Fruit fly (Drosophila melanogaster) whole organism, embryonic: Measurements from ENCODE around the gene Svil.
A peak's percentile ranks its signal among the peaks of the same experiment; 100 is the strongest.

Source experiments
- Abd-B ChIP-seq: fragments of 200-800 bp; sonication (Bioruptor generic); optimal IDR thresholded peaks from 2 replicates; lab custom pipeline; 2018; ENCODE audit warnings: missing biosample characterization, mild to moderate bottlenecking, missing genetic modification characterization, moderate library complexity
- Bteb2 ChIP-seq: fragments of 200-800 bp; sonication (Bioruptor generic); optimal IDR thresholded peaks from 2 replicates; lab custom pipeline; 2016; ENCODE audit warnings: missing biosample characterization, missing genetic modification characterization
- CG10274 ChIP-seq: fragments of 200-800 bp; sonication (Bioruptor generic); optimal IDR thresholded peaks from 3 replicates; lab custom pipeline; 2017; ENCODE audit warnings: missing biosample characterization, mild to moderate bottlenecking, missing genetic modification characterization
- CG10654 ChIP-seq: fragments of 200-800 bp; sonication (Bioruptor generic); optimal IDR thresholded peaks from 2 replicates; lab custom pipeline; 2016; ENCODE audit warnings: missing biosample characterization, missing genetic modification characterization
- CG10979 ChIP-seq: fragments of 200-800 bp; sonication (Bioruptor generic); optimal IDR thresholded peaks from 2 replicates; lab custom pipeline; 2018; ENCODE audit warnings: missing biosample characterization, mild to moderate bottlenecking, missing genetic modification characterization, moderate library complexity
- CG12155 ChIP-seq: fragments of 200-800 bp; sonication (Bioruptor generic); optimal IDR thresholded peaks from 3 replicates; lab custom pipeline; 2016; ENCODE audit warnings: missing biosample characterization, missing genetic modification characterization
- CG14667 ChIP-seq: fragments of 200-800 bp; sonication (Bioruptor generic); IDR thresholded peaks from 2 replicates; pipeline ENCODE4 v1.3.6; 2022; ENCODE audit warnings: missing biosample characterization, missing genetic modification characterization
- CG16863 ChIP-seq: fragments of 200-800 bp; sonication (Bioruptor generic); optimal IDR thresholded peaks from 3 replicates; lab custom pipeline; 2016; ENCODE audit warnings: missing biosample characterization, missing genetic modification characterization
- CG18262 ChIP-seq: fragments of 200-800 bp; optimal IDR thresholded peaks from 3 replicates; lab custom pipeline; 2019; ENCODE audit warnings: missing biosample characterization, mild to moderate bottlenecking, missing genetic modification characterization, moderate library complexity
- CG2889 ChIP-seq: fragments of 200-800 bp; sonication (Bioruptor generic); IDR thresholded peaks from 3 replicates; pipeline ENCODE4 v1.3.6; 2022; ENCODE audit warnings: missing biosample characterization, missing genetic modification characterization
- CG32532 ChIP-seq: fragments of 200-800 bp; sonication (Bioruptor generic); IDR thresholded peaks from 2 replicates; pipeline ENCODE4 v1.3.6; 2022; ENCODE audit warnings: missing biosample characterization, missing genetic modification characterization
- CG42726 ChIP-seq: fragments of 200-800 bp; sonication (Bioruptor generic); IDR thresholded peaks from 2 replicates; pipeline ENCODE4 v1.3.6; 2022; ENCODE audit warnings: missing biosample characterization, missing genetic modification characterization; ENCODE audit not compliant: partially characterized antibody
- CG4404 ChIP-seq: fragments of 200-800 bp; sonication (Bioruptor generic); IDR thresholded peaks from 2 replicates; pipeline ENCODE4 v1.3.6; 2022; ENCODE audit warnings: missing biosample characterization, missing genetic modification characterization
- CG6272 ChIP-seq: fragments of 200-800 bp; sonication (Bioruptor generic); IDR thresholded peaks from 2 replicates; pipeline ENCODE4 v1.3.6; 2022; ENCODE audit warnings: missing biosample characterization, missing genetic modification characterization
- CG7745 ChIP-seq: fragments of 200-800 bp; sonication (Bioruptor generic); optimal IDR thresholded peaks from 2 replicates; lab custom pipeline; 2018; ENCODE audit warnings: missing biosample characterization, mild to moderate bottlenecking, missing genetic modification characterization, moderate library complexity
- D19B ChIP-seq: fragments of 200-800 bp; sonication (Bioruptor generic); optimal IDR thresholded peaks from 2 replicates; lab custom pipeline; 2017; ENCODE audit warnings: missing biosample characterization, mild to moderate bottlenecking, missing genetic modification characterization
- Dbx ChIP-seq: fragments of 200-800 bp; sonication (Bioruptor generic); IDR thresholded peaks from 3 replicates; pipeline ENCODE4 v1.3.6; 2022; ENCODE audit warnings: missing biosample characterization, missing genetic modification characterization
- Dip2 ChIP-seq: fragments of 200-800 bp; sonication (Bioruptor generic); IDR thresholded peaks from 2 replicates; pipeline ENCODE4 v1.3.6; 2022; ENCODE audit warnings: missing biosample characterization, missing genetic modification characterization
- Doc2 ChIP-seq: fragments of 200-800 bp; sonication (Bioruptor generic); IDR thresholded peaks from 2 replicates; pipeline ENCODE4 v1.3.6; 2022; ENCODE audit warnings: missing biosample characterization, missing genetic modification characterization
- Doc3 ChIP-seq: fragments of 200-800 bp; sonication (Bioruptor generic); IDR thresholded peaks from 3 replicates; pipeline ENCODE4 v1.3.6; 2022; ENCODE audit warnings: missing biosample characterization, missing genetic modification characterization; ENCODE audit not compliant: partially characterized antibody
- GATAe ChIP-seq: fragments of 200-800 bp; sonication (Bioruptor generic); conservative IDR thresholded peaks from 2 replicates; pipeline ENCODE4 v1.3.6; 2022; ENCODE audit warnings: missing biosample characterization, missing genetic modification characterization
- HLH54F ChIP-seq: fragments of 200-800 bp; sonication (Bioruptor generic); optimal IDR thresholded peaks from 3 replicates; lab custom pipeline; 2016; ENCODE audit warnings: missing biosample characterization, missing genetic modification characterization
- Hmx ChIP-seq: fragments of 200-800 bp; sonication (Bioruptor generic); optimal IDR thresholded peaks from 2 replicates; lab custom pipeline; 2016; ENCODE audit warnings: missing biosample characterization, missing genetic modification characterization
- Hr51 ChIP-seq, 2 experiments: fragments of 200-800 bp; sonication (Bioruptor generic); optimal IDR thresholded peaks; 2 replicates in 1 of 2; 3 replicates in 1 of 2; lab custom pipeline; 2016 to 2018; ENCODE audit warnings: missing biosample characterization in 2 of 2, missing genetic modification characterization in 2 of 2, mild to moderate bottlenecking in 1 of 2, moderate library complexity in 1 of 2
- Jarid2 ChIP-seq: fragments of 200-800 bp; sonication (Bioruptor generic); optimal IDR thresholded peaks from 3 replicates; lab custom pipeline; 2017; ENCODE audit warnings: mild to moderate bottlenecking, missing biosample characterization, missing genetic modification reagents, missing genetic modification characterization
- NC2α ChIP-seq: fragments of 200-800 bp; sonication (Bioruptor generic); optimal IDR thresholded peaks from 2 replicates; lab custom pipeline; 2016; ENCODE audit warnings: missing biosample characterization, missing genetic modification characterization
- NK7.1 ChIP-seq: fragments of 200-800 bp; sonication (Bioruptor generic); optimal IDR thresholded peaks from 3 replicates; lab custom pipeline; 2016; ENCODE audit warnings: missing biosample characterization, missing genetic modification characterization
- Oli ChIP-seq: fragments of 200-800 bp; sonication (Bioruptor generic); optimal IDR thresholded peaks from 2 replicates; lab custom pipeline; 2018; ENCODE audit warnings: missing biosample characterization, mild to moderate bottlenecking, missing genetic modification characterization, moderate library complexity
- PHDP ChIP-seq: fragments of 200-800 bp; sonication (Bioruptor generic); optimal IDR thresholded peaks from 3 replicates; lab custom pipeline; 2018; ENCODE audit warnings: missing biosample characterization, mild to moderate bottlenecking, missing genetic modification characterization, moderate library complexity
- Pdp1 ChIP-seq, 2 experiments: fragments of 200-800 bp; sonication (Bioruptor generic); optimal IDR thresholded peaks; 3 replicates each; lab custom pipeline; 2016; ENCODE audit warnings: missing biosample characterization in 2 of 2, missing genetic modification characterization in 2 of 2, mild to moderate bottlenecking in 1 of 2, moderate library complexity in 1 of 2
- Ravus ChIP-seq: fragments of 200-800 bp; sonication (Bioruptor generic); IDR thresholded peaks from 2 replicates; pipeline ENCODE4 v1.3.6; 2022; ENCODE audit warnings: missing biosample characterization, missing genetic modification characterization
- Sin3A ChIP-seq: fragments of >200 bp; optimal IDR thresholded peaks from 2 replicates; lab custom pipeline; 2018
- Xbp1 ChIP-seq: fragments of 200-800 bp; sonication (Bioruptor generic); optimal IDR thresholded peaks from 3 replicates; lab custom pipeline; 2016; ENCODE audit warnings: missing biosample characterization, mild to moderate bottlenecking, missing genetic modification characterization
- croc ChIP-seq: fragments of 200-800 bp; sonication (Bioruptor generic); conservative IDR thresholded peaks from 3 replicates; pipeline ENCODE4 v1.3.6; 2022; ENCODE audit warnings: missing biosample characterization, missing genetic modification characterization
- cwo ChIP-seq: fragments of 200-800 bp; sonication (Bioruptor generic); optimal IDR thresholded peaks from 3 replicates; lab custom pipeline; 2017; ENCODE audit warnings: missing biosample characterization, missing genetic modification characterization, mild to moderate bottlenecking, moderate library complexity, missing genetic modification reagents
- dmrt99B ChIP-seq: fragments of 200-800 bp; sonication (Bioruptor generic); optimal IDR thresholded peaks from 2 replicates; lab custom pipeline; 2018; ENCODE audit warnings: missing biosample characterization, mild to moderate bottlenecking, missing genetic modification characterization, moderate library complexity
- eve ChIP-seq, 2 experiments: fragments of >200 bp; optimal IDR thresholded peaks; 2 replicates each; lab custom pipeline; 2017; ENCODE audit warnings: missing biosample characterization in 2 of 2, missing genetic modification characterization in 2 of 2
- fru ChIP-seq: fragments of >200 bp; optimal IDR thresholded peaks from 2 replicates; lab custom pipeline; 2017
- grn ChIP-seq: fragments of 200-800 bp; sonication (Bioruptor generic); optimal IDR thresholded peaks from 3 replicates; lab custom pipeline; 2017; ENCODE audit warnings: missing biosample characterization, missing genetic modification characterization
- lab ChIP-seq: fragments of 200-800 bp; sonication (Bioruptor generic); optimal IDR thresholded peaks from 3 replicates; lab custom pipeline; 2017; ENCODE audit warnings: missing biosample characterization, missing genetic modification characterization, mild to moderate bottlenecking, moderate library complexity, missing genetic modification reagents
- lilli ChIP-seq: fragments of 200-800 bp; sonication (Bioruptor generic); optimal IDR thresholded peaks from 3 replicates; lab custom pipeline; 2016; ENCODE audit warnings: missing biosample characterization, missing genetic modification characterization
- maf-S ChIP-seq: fragments of 200-800 bp; sonication (Bioruptor generic); optimal IDR thresholded peaks from 2 replicates; lab custom pipeline; 2016; ENCODE audit warnings: missing biosample characterization, missing genetic modification characterization
- pan ChIP-seq, 4 experiments: fragments of >200 bp in 3 of 4; fragments of 200-800 bp in 1 of 4; sonication (Bioruptor generic) in 1 of 4; optimal IDR thresholded peaks in 3 of 4; IDR thresholded peaks in 1 of 4; 2 replicates each; pipeline versions ENCODE4 v1.3.6 to Lab custom; 2017 to 2022; ENCODE audit warnings: missing biosample characterization in 2 of 4, missing genetic modification characterization in 2 of 4, mixed read lengths in 1 of 4
- ranshi ChIP-seq: fragments of 200-800 bp; sonication (Bioruptor generic); IDR thresholded peaks from 2 replicates; pipeline ENCODE4 v1.3.6; 2022; ENCODE audit warnings: missing biosample characterization, missing genetic modification characterization
- sob ChIP-seq: fragments of 200-800 bp; sonication (Bioruptor generic); IDR thresholded peaks from 2 replicates; pipeline ENCODE4 v1.3.6; 2022; ENCODE audit warnings: missing biosample characterization, missing genetic modification characterization
- stc ChIP-seq: fragments of 200-800 bp; sonication (Bioruptor generic); IDR thresholded peaks from 2 replicates; pipeline ENCODE4 v1.3.6; 2022; ENCODE audit warnings: missing biosample characterization, missing genetic modification characterization
- tin ChIP-seq: fragments of 200-800 bp; sonication (Bioruptor generic); optimal IDR thresholded peaks from 3 replicates; lab custom pipeline; 2016; ENCODE audit warnings: missing biosample characterization, missing genetic modification characterization
- wek ChIP-seq: fragments of 200-800 bp; sonication (Bioruptor generic); optimal IDR thresholded peaks from 3 replicates; lab custom pipeline; 2018; ENCODE audit warnings: missing biosample characterization, mild to moderate bottlenecking, missing genetic modification characterization, moderate library complexity
- wor ChIP-seq: fragments of 200-800 bp; sonication (Bioruptor generic); IDR thresholded peaks from 2 replicates; pipeline ENCODE4 v1.3.6; 2022; ENCODE audit warnings: missing biosample characterization, missing genetic modification characterization
- zen2 ChIP-seq: fragments of 200-800 bp; sonication (Bioruptor generic); IDR thresholded peaks from 3 replicates; pipeline ENCODE4 v1.3.6; 2022; ENCODE audit warnings: missing biosample characterization, missing genetic modification characterization; ENCODE audit not compliant: partially characterized antibody

The Svil gene

dm6 chr3L:2418769-2419168 is 41.3 kb downstream of the Svil start (continued):
- TF ChIP-seq Jarid2: peak; percentile 61
- peak; percentile 8 for TF ChIP-seq wek (GFP tag; lab: Kevin White, UChicago)
- TF ChIP-seq Bteb2 (GFP tag; lab: Kevin White, UChicago): peak; percentile 71
- peak; percentile 77 for TF ChIP-seq CG10274 (GFP tag; lab: Kevin White, UChicago)
- TF ChIP-seq CG10979 (tag; lab: Kevin White, UChicago): peak; percentile 89
- TF ChIP-seq CG16863: peak; percentile 58
- peak; percentile 97 for TF ChIP-seq lab
- peak; percentile 63 for TF ChIP-seq HLH54F (GFP tag; lab: Kevin White, UChicago)
- TF ChIP-seq CG2889 (GFP tag; lab: Robert Waterston, UW): peak; percentile 74; the same call in 1 of the 3 replicates
- peak; percentile 82 for TF ChIP-seq CG10654
- no peak for TF ChIP-seq Doc3 (GFP tag; lab: Robert Waterston, UW)
- peak; percentile 55 for TF ChIP-seq CG12155 (GFP tag; lab: Kevin White, UChicago)
- peak; percentile 13; the same call in 1 of the 2 replicates for TF ChIP-seq Dip2
- peak; percentile 70 for TF ChIP-seq Oli (tag; lab: Kevin White, UChicago)
- TF ChIP-seq NC2α (GFP tag; lab: Kevin White, UChicago): peak; percentile 10
- no peak for TF ChIP-seq zen2 (GFP tag; lab: Robert Waterston, UW)
- no peak for TF ChIP-seq CG42726
- peak; percentile 90 for TF ChIP-seq CG32532 (GFP tag; lab: Robert Waterston, UW)
- peak; percentile 78 for TF ChIP-seq wor
- no peak for TF ChIP-seq maf-S (GFP tag; lab: Kevin White, UChicago)
- peak; percentile 4 for TF ChIP-seq grn (GFP tag; lab: Kevin White, UChicago)
- no peak for TF ChIP-seq Sin3A
- TF ChIP-seq Hr51 (GFP tag; optimal IDR thresholded peaks at IDR 0.05; lab: Kevin White, UChicago): peak; percentile 49 to 72
- TF ChIP-seq CG18262 (tag; lab: Kevin White, UChicago): peak; percentile 75
- TF ChIP-seq cwo (GFP tag; lab: Kevin White, UChicago): peak; percentile 91
- peak; percentile 72 for TF ChIP-seq lilli (GFP tag; lab: Kevin White, UChicago)
- TF ChIP-seq dmrt99B (tag; lab: Kevin White, UChicago): peak; percentile 87
- peak; percentile 83 for TF ChIP-seq Dbx (GFP tag; lab: Robert Waterston, UW)
- peak; percentile 70 for TF ChIP-seq croc (GFP tag; lab: Robert Waterston, UW)
- peak; percentile 86 for TF ChIP-seq tin
- TF ChIP-seq stc (GFP tag; lab: Robert Waterston, UW): peak; percentile 80
- peak; percentile 70 for TF ChIP-seq Ravus (GFP tag; lab: Robert Waterston, UW)
- no peak for TF ChIP-seq fru (lab: Kevin White, UChicago)
- 0 out of 2 replicates have a peak, but pooled peaks have one; percentile 27 for TF ChIP-seq GATAe
- peak; percentile 78 for TF ChIP-seq CG14667 (GFP tag; lab: Robert Waterston, UW)
- no peak for TF ChIP-seq Doc2
- peak; percentile 35; the same call in 1 of the 2 replicates for TF ChIP-seq CG6272 (GFP tag; lab: Robert Waterston, UW)
- peak; percentile 78 for TF ChIP-seq PHDP (tag; lab: Kevin White, UChicago)
- peak; percentile 68 to 89 for TF ChIP-seq Pdp1 (GFP tag; optimal IDR thresholded peaks at IDR 0.05; lab: Kevin White, UChicago)
- TF ChIP-seq pan (optimal IDR thresholded peaks at IDR 0.05; lab: Kevin White, UChicago): no peak
- peak in 1 of 2 experiments; percentile 87 for TF ChIP-seq pan (GFP tag; optimal IDR thresholded peaks at IDR 0.05 in 1 of 2, IDR thresholded peaks at IDR 0.05 in 1 of 2)
- no peak for TF ChIP-seq CG7745 (tag; lab: Kevin White, UChicago)
- TF ChIP-seq D19B (GFP tag; lab: Kevin White, UChicago): peak; percentile 66
- TF ChIP-seq sob (GFP tag; lab: Robert Waterston, UW): peak; percentile 82
- peak; percentile 80 for TF ChIP-seq NK7.1 (GFP tag; lab: Kevin White, UChicago)
- peak; percentile 72 for TF ChIP-seq CG4404 (GFP tag; lab: Robert Waterston, UW)
- TF ChIP-seq Xbp1: peak; percentile 68
- peak; percentile 29 for TF ChIP-seq Abd-B
- TF ChIP-seq Hmx: peak; percentile 30
- TF ChIP-seq ranshi (GFP tag; lab: Robert Waterston, UW): peak; percentile 92
- TF ChIP-seq eve (GFP tag; optimal IDR thresholded peaks at IDR 0.05; lab: Kevin White, UChicago): peak in 1 of 2 experiments; percentile 85
